Fruit fly (Drosophila melanogaster) whole organism, embryonic: Measurements from ENCODE around the gene alphaTub84D.

ENCODE experiments used
- Atf-2 ChIP-seq: fragments of 200-800 bp; sonication (Bioruptor generic); optimal IDR thresholded peaks from 2 replicates; lab custom pipeline; 2016; ENCODE audit warnings: missing biosample characterization, missing genetic modification characterization
- Bgb ChIP-seq: fragments of 200-800 bp; sonication (Bioruptor generic); IDR thresholded peaks from 2 replicates; pipeline ENCODE4 v1.3.6; 2022; ENCODE audit warnings: missing biosample characterization, missing genetic modification characterization; ENCODE audit not compliant: partially characterized antibody
- CG10462 ChIP-seq: fragments of 200-800 bp; sonication (Bioruptor generic); optimal IDR thresholded peaks from 2 replicates; lab custom pipeline; 2016; ENCODE audit warnings: missing biosample characterization, missing genetic modification characterization
- CG10979 ChIP-seq: fragments of 200-800 bp; sonication (Bioruptor generic); optimal IDR thresholded peaks from 2 replicates; lab custom pipeline; 2018; ENCODE audit warnings: missing biosample characterization, mild to moderate bottlenecking, missing genetic modification characterization, moderate library complexity
- CG11723 ChIP-seq: fragments of 200-800 bp; sonication (Bioruptor generic); optimal IDR thresholded peaks from 2 replicates; lab custom pipeline; 2017; ENCODE audit warnings: missing biosample characterization, mild to moderate bottlenecking, missing genetic modification characterization
- CG12155 ChIP-seq: fragments of 200-800 bp; sonication (Bioruptor generic); optimal IDR thresholded peaks from 3 replicates; lab custom pipeline; 2016; ENCODE audit warnings: missing biosample characterization, missing genetic modification characterization
- CG13287 ChIP-seq: fragments of 200-800 bp; sonication (Bioruptor generic); IDR thresholded peaks from 2 replicates; pipeline ENCODE4 v1.3.6; 2022; ENCODE audit warnings: missing biosample characterization, missing genetic modification characterization; ENCODE audit not compliant: partially characterized antibody
- CG15514 ChIP-seq: fragments of 200-800 bp; sonication (Bioruptor generic); optimal IDR thresholded peaks from 3 replicates; lab custom pipeline; 2017; ENCODE audit warnings: missing biosample characterization, missing genetic modification characterization, mild to moderate bottlenecking, moderate library complexity, missing genetic modification reagents
- CG16813 ChIP-seq: fragments of 200-800 bp; sonication (Bioruptor generic); IDR thresholded peaks from 3 replicates; pipeline ENCODE4 v1.3.6; 2022; ENCODE audit warnings: missing biosample characterization, missing genetic modification characterization; ENCODE audit not compliant: partially characterized antibody
- CG17612 ChIP-seq: fragments of 200-800 bp; sonication (Bioruptor generic); IDR thresholded peaks from 2 replicates; pipeline ENCODE4 v1.3.6; 2022; ENCODE audit warnings: missing biosample characterization, missing genetic modification characterization
- CG18764 ChIP-seq: fragments of 200-800 bp; sonication (Bioruptor generic); optimal IDR thresholded peaks from 3 replicates; lab custom pipeline; 2016; ENCODE audit warnings: missing biosample characterization, missing genetic modification characterization
- CG2116 ChIP-seq: fragments of 200-800 bp; sonication (Bioruptor generic); optimal IDR thresholded peaks from 3 replicates; lab custom pipeline; 2018; ENCODE audit warnings: missing biosample characterization, mild to moderate bottlenecking, missing genetic modification characterization
- CG3407 ChIP-seq: fragments of 200-800 bp; sonication (Bioruptor generic); optimal IDR thresholded peaks from 2 replicates; lab custom pipeline; 2018; ENCODE audit warnings: missing biosample characterization, mild to moderate bottlenecking, missing genetic modification characterization
- CG34224 ChIP-seq: fragments of 200-800 bp; sonication (Bioruptor generic); IDR thresholded peaks from 3 replicates; pipeline ENCODE4 v1.3.6; 2022; ENCODE audit warnings: missing biosample characterization, missing genetic modification characterization; ENCODE audit not compliant: partially characterized antibody
- CG6175 ChIP-seq: fragments of 200-800 bp; sonication (Bioruptor generic); IDR thresholded peaks from 3 replicates; pipeline ENCODE4 v1.3.6; 2022; ENCODE audit warnings: missing biosample characterization, missing genetic modification characterization
- CG6765 ChIP-seq: fragments of 200-800 bp; sonication (Bioruptor generic); optimal IDR thresholded peaks from 3 replicates; lab custom pipeline; 2017; ENCODE audit warnings: missing biosample characterization, mild to moderate bottlenecking, missing genetic modification characterization
- CG7745 ChIP-seq: fragments of 200-800 bp; sonication (Bioruptor generic); optimal IDR thresholded peaks from 2 replicates; lab custom pipeline; 2018; ENCODE audit warnings: missing biosample characterization, mild to moderate bottlenecking, missing genetic modification characterization, moderate library complexity
- CG8388 ChIP-seq: fragments of 200-800 bp; sonication (Bioruptor generic); optimal IDR thresholded peaks from 2 replicates; lab custom pipeline; 2019; ENCODE audit warnings: missing biosample characterization, mild to moderate bottlenecking, missing genetic modification characterization, moderate library complexity
- CG8924 ChIP-seq: fragments of 200-800 bp; optimal IDR thresholded peaks from 3 replicates; lab custom pipeline; 2019; ENCODE audit warnings: missing biosample characterization, mild to moderate bottlenecking, missing genetic modification characterization, moderate library complexity
- CG9797 ChIP-seq: fragments of 200-800 bp; sonication (Bioruptor generic); optimal IDR thresholded peaks from 3 replicates; lab custom pipeline; 2018; ENCODE audit warnings: missing biosample characterization, mild to moderate bottlenecking, missing genetic modification characterization
- CG9817 ChIP-seq: fragments of 200-800 bp; sonication (Bioruptor generic); optimal IDR thresholded peaks from 2 replicates; lab custom pipeline; 2018; ENCODE audit warnings: missing biosample characterization, mild to moderate bottlenecking, missing genetic modification characterization, moderate library complexity
- E2f1 ChIP-seq: fragments of 200-800 bp; sonication (Bioruptor generic); IDR thresholded peaks from 2 replicates; pipeline ENCODE4 v1.3.6; 2022; ENCODE audit warnings: missing biosample characterization, missing genetic modification characterization
- Fer1 ChIP-seq: fragments of 200-800 bp; sonication (Bioruptor generic); optimal IDR thresholded peaks from 2 replicates; lab custom pipeline; 2017; ENCODE audit warnings: missing biosample characterization, mild to moderate bottlenecking, missing genetic modification characterization
- Fer3 ChIP-seq: fragments of 200-800 bp; sonication (Bioruptor generic); optimal IDR thresholded peaks from 2 replicates; lab custom pipeline; 2018; ENCODE audit warnings: missing biosample characterization, mild to moderate bottlenecking, missing genetic modification characterization, moderate library complexity
- HLHmδ ChIP-seq: fragments of 200-800 bp; sonication (Bioruptor generic); optimal IDR thresholded peaks from 2 replicates; lab custom pipeline; 2018; ENCODE audit warnings: missing biosample characterization, mild to moderate bottlenecking, missing genetic modification characterization, moderate library complexity
- Hmr ChIP-seq: fragments of 200-800 bp; sonication (Bioruptor generic); optimal IDR thresholded peaks from 3 replicates; lab custom pipeline; 2017; ENCODE audit warnings: mild to moderate bottlenecking, missing biosample characterization, missing genetic modification reagents, missing genetic modification characterization
- Hr51 ChIP-seq, 2 experiments: fragments of 200-800 bp; sonication (Bioruptor generic); optimal IDR thresholded peaks; 2 replicates in 1 of 2; 3 replicates in 1 of 2; lab custom pipeline; 2016 to 2018; ENCODE audit warnings: missing biosample characterization in 2 of 2, missing genetic modification characterization in 2 of 2, mild to moderate bottlenecking in 1 of 2, moderate library complexity in 1 of 2
- Mad ChIP-seq: fragments of 200-800 bp; sonication (Bioruptor generic); optimal IDR thresholded peaks from 2 replicates; lab custom pipeline; 2016; ENCODE audit warnings: missing biosample characterization, missing genetic modification characterization
- Med ChIP-seq: fragments of 200-800 bp; sonication (Bioruptor generic); peaks from one replicate; lab custom pipeline; 2016; ENCODE audit warnings: missing biosample characterization, missing genetic modification characterization, mild to moderate bottlenecking, inconsistent platforms, moderate library complexity
- Pdp1 ChIP-seq, 2 experiments: fragments of 200-800 bp; sonication (Bioruptor generic); optimal IDR thresholded peaks; 3 replicates each; lab custom pipeline; 2016; ENCODE audit warnings: missing biosample characterization in 2 of 2, missing genetic modification characterization in 2 of 2, mild to moderate bottlenecking in 1 of 2, moderate library complexity in 1 of 2
- Spps ChIP-seq: fragments of 200-800 bp; sonication (Bioruptor generic); optimal IDR thresholded peaks from 2 replicates; lab custom pipeline; 2018; ENCODE audit warnings: missing biosample characterization, mild to moderate bottlenecking, missing genetic modification characterization
- Taf1 ChIP-seq: fragments of 200-800 bp; sonication (Bioruptor generic); IDR thresholded peaks from 2 replicates; pipeline ENCODE4 v1.3.6; 2022; ENCODE audit warnings: missing biosample characterization, missing genetic modification characterization
- abd-A ChIP-seq: fragments of 200-800 bp; sonication (Bioruptor generic); optimal IDR thresholded peaks from 3 replicates; lab custom pipeline; 2019; ENCODE audit warnings: missing biosample characterization, mild to moderate bottlenecking, missing genetic modification characterization, moderate library complexity
- ap ChIP-seq: fragments of 200-800 bp; sonication (Bioruptor generic); IDR thresholded peaks from 2 replicates; pipeline ENCODE4 v1.3.6; 2022; ENCODE audit warnings: missing biosample characterization, missing genetic modification characterization
- cg ChIP-seq: fragments of 200-800 bp; sonication (Bioruptor generic); optimal IDR thresholded peaks from 3 replicates; lab custom pipeline; 2019; ENCODE audit warnings: missing biosample characterization, mild to moderate bottlenecking, missing genetic modification characterization, moderate library complexity
- corto ChIP-seq: fragments of 200-800 bp; sonication (Bioruptor generic); optimal IDR thresholded peaks from 2 replicates; lab custom pipeline; 2016; ENCODE audit warnings: missing biosample characterization, mild to moderate bottlenecking, missing genetic modification characterization, moderate library complexity
- disco-r ChIP-seq: fragments of 200-800 bp; sonication (Bioruptor generic); optimal IDR thresholded peaks from 2 replicates; lab custom pipeline; 2016; ENCODE audit warnings: missing biosample characterization, missing genetic modification characterization
- eve ChIP-seq, 2 experiments: fragments of >200 bp; optimal IDR thresholded peaks; 2 replicates each; lab custom pipeline; 2017; ENCODE audit warnings: missing biosample characterization in 2 of 2, missing genetic modification characterization in 2 of 2
- ewg ChIP-seq: fragments of 200-800 bp; sonication (Bioruptor generic); optimal IDR thresholded peaks from 3 replicates; lab custom pipeline; 2017; ENCODE audit warnings: mild to moderate bottlenecking, missing biosample characterization, missing genetic modification reagents, missing genetic modification characterization
- jigr1 ChIP-seq: fragments of 200-800 bp; sonication (Bioruptor generic); IDR thresholded peaks from 3 replicates; pipeline ENCODE4 v1.3.6; 2022; ENCODE audit warnings: missing biosample characterization, missing genetic modification characterization
- ken ChIP-seq: fragments of 200-800 bp; sonication (Bioruptor generic); IDR thresholded peaks from 3 replicates; pipeline ENCODE4 v1.3.6; 2022; ENCODE audit warnings: missing biosample characterization, missing genetic modification characterization
- lov ChIP-seq, 2 experiments: fragments of 200-800 bp in 1 of 2; fragments of >200 bp in 1 of 2; sonication (Bioruptor generic) in 1 of 2; IDR thresholded peaks in 1 of 2; optimal IDR thresholded peaks in 1 of 2; 2 replicates in 1 of 2; 3 replicates in 1 of 2; pipeline versions ENCODE4 v1.3.6 to Lab custom; 2017 to 2022; ENCODE audit warnings: missing biosample characterization in 1 of 2, missing genetic modification characterization in 1 of 2
- prd ChIP-seq, 3 experiments: fragments of >200 bp in 2 of 3; fragments of 200-800 bp in 1 of 3; sonication (Bioruptor generic) in 1 of 3; optimal IDR thresholded peaks in 2 of 3; IDR thresholded peaks in 1 of 3; 2 replicates in 2 of 3; 3 replicates in 1 of 3; pipeline versions ENCODE4 v1.3.6 to Lab custom; 2017 to 2022; ENCODE audit warnings: missing biosample characterization in 1 of 3, missing genetic modification characterization in 1 of 3
- pum ChIP-seq: fragments of 200-800 bp; sonication (Bioruptor generic); optimal IDR thresholded peaks from 2 replicates; lab custom pipeline; 2016; ENCODE audit warnings: missing biosample characterization, missing genetic modification characterization
- row ChIP-seq: fragments of 200-800 bp; sonication (Bioruptor generic); IDR thresholded peaks from 3 replicates; pipeline ENCODE4 v1.3.6; 2022; ENCODE audit warnings: missing biosample characterization, missing genetic modification characterization
- run ChIP-seq: fragments of 200-800 bp; sonication (Bioruptor generic); optimal IDR thresholded peaks from 3 replicates; lab custom pipeline; 2018; ENCODE audit warnings: missing biosample characterization, mild to moderate bottlenecking, missing genetic modification characterization
- sc ChIP-seq, 3 experiments: fragments of >200 bp in 2 of 3; fragments of 200-800 bp in 1 of 3; sonication (Bioruptor generic) in 1 of 3; optimal IDR thresholded peaks; 2 replicates in 2 of 3; 3 replicates in 1 of 3; lab custom pipeline; 2017; ENCODE audit warnings: mild to moderate bottlenecking in 1 of 3, missing biosample characterization in 1 of 3, missing genetic modification characterization in 1 of 3, missing genetic modification reagents in 1 of 3
- slbo ChIP-seq: fragments of 200-800 bp; sonication (Bioruptor generic); IDR thresholded peaks from 2 replicates; pipeline ENCODE4 v1.3.6; 2022; ENCODE audit warnings: missing biosample characterization, missing genetic modification characterization

Gene alphaTub84D

DNA sequence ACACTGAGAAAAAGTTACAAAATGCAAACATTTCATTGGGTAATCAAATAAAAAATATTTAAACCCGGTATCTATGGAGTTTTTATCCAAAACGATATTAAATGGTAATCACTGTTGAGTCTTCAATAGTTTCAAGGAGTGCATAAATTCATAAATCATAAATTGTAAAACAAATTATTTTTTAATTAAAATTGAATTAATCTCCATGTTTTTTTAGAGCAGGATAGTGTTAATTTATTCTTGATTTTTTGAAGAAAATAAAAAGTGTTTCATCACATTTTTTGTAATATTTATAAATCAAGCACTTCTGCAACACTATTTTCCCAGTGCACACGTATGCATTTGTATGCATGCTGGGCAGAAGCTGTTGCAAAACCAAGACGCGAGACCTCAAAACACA, 39.7 kb upstream of the alphaTub84D start (continued):
- no peak for TF ChIP-seq CG34224 (GFP tag; lab: Robert Waterston, UW)
- TF ChIP-seq eve (GFP tag; optimal IDR thresholded peaks at IDR 0.05; lab: Kevin White, UChicago): peak in 1 of 2 experiments; percentile 50
- TF ChIP-seq Fer1 (GFP tag; lab: Kevin White, UChicago): no peak
- TF ChIP-seq CG12155: peak; percentile 26
- no peak for TF ChIP-seq cg (GFP tag; lab: Kevin White, UChicago)
- TF ChIP-seq CG6765 (GFP tag; lab: Kevin White, UChicago): no peak
- TF ChIP-seq CG8924: peak; percentile 20
- TF ChIP-seq pum (GFP tag; lab: Kevin White, UChicago): no peak
- TF ChIP-seq CG10979: no peak
- peak; percentile 66 for TF ChIP-seq CG8388 (GFP tag; lab: Kevin White, UChicago)
- TF ChIP-seq CG9817 (tag; lab: Kevin White, UChicago): peak; percentile 24
- no peak for TF ChIP-seq prd (optimal IDR thresholded peaks at IDR 0.05; lab: Kevin White, UChicago)
- peak; percentile 57; the same call in 1 of the 3 replicates for TF ChIP-seq prd (GFP tag; IDR thresholded peaks at IDR 0.05; lab: Robert Waterston, UW)
- no peak for TF ChIP-seq CG16813 (GFP tag; lab: Robert Waterston, UW)
- TF ChIP-seq Spps (tag; lab: Kevin White, UChicago): no peak
- TF ChIP-seq CG3407: peak; percentile 21
- no peak for TF ChIP-seq E2f1 (GFP tag; lab: Robert Waterston, UW)
- no peak for TF ChIP-seq CG10462 (GFP tag; lab: Kevin White, UChicago)
- TF ChIP-seq lov (optimal IDR thresholded peaks at IDR 0.05; lab: Kevin White, UChicago): no peak
- TF ChIP-seq lov (GFP tag; IDR thresholded peaks at IDR 0.05; lab: Robert Waterston, UW): no peak
- no peak for TF ChIP-seq abd-A (tag; lab: Kevin White, UChicago)
- TF ChIP-seq CG6175 (GFP tag; lab: Robert Waterston, UW): no peak
- no peak for TF ChIP-seq sc (optimal IDR thresholded peaks at IDR 0.05; lab: Kevin White, UChicago)
- TF ChIP-seq sc (GFP tag; optimal IDR thresholded peaks at IDR 0.05; lab: Kevin White, UChicago): peak; percentile 13
- no peak for TF ChIP-seq disco-r (GFP tag; lab: Kevin White, UChicago)
- TF ChIP-seq Taf1 (GFP tag; lab: Robert Waterston, UW): no peak
- no peak for TF ChIP-seq Mad (GFP tag; lab: Kevin White, UChicago)
- peak; percentile 24 for TF ChIP-seq Med (GFP tag; lab: Kevin White, UChicago)
- peak; percentile 44 for TF ChIP-seq row (GFP tag; lab: Robert Waterston, UW)
- TF ChIP-seq CG11723: peak; percentile 29
- peak in 1 of 2 experiments; percentile 92 for TF ChIP-seq Hr51 (GFP tag; optimal IDR thresholded peaks at IDR 0.05; lab: Kevin White, UChicago)
- TF ChIP-seq, all 482 proteins: peak for 131

dm6 chr3R:7491453-7491853, 39.1 kb upstream of the alphaTub84D start:
- TF ChIP-seq HLHmδ (GFP tag; lab: Kevin White, UChicago) (no peak), run (tag; lab: Kevin White, UChicago) (no peak), Bgb (GFP tag; lab: Robert Waterston, UW) (peak; percentile 63; the same call in 1 of the 2 replicates), Hmr (GFP tag; lab: Kevin White, UChicago) (no peak), slbo (no peak), jigr1 (GFP tag; lab: Robert Waterston, UW) (no peak), ken (GFP tag; lab: Robert Waterston, UW) (no peak), abd-A (tag; lab: Kevin White, UChicago) (no peak), corto (GFP tag; lab: Kevin White, UChicago) (no peak), CG15514 (GFP tag; lab: Kevin White, UChicago) (peak; percentile 9), CG18764 (GFP tag; lab: Kevin White, UChicago) (no peak), CG9797 (no peak), Pdp1 (GFP tag; optimal IDR thresholded peaks at IDR 0.05; lab: Kevin White, UChicago) (peak in 1 of 2 experiments; percentile 31), CG7745 (tag; lab: Kevin White, UChicago) (no peak), ap (GFP tag; lab: Robert Waterston, UW) (no peak), CG13287 (GFP tag; lab: Robert Waterston, UW) (peak; percentile 49; the same call in 1 of the 2 replicates), Fer3 (tag; lab: Kevin White, UChicago) (no peak), CG17612 (GFP tag; lab: Robert Waterston, UW) (no peak), CG2116 (GFP tag; lab: Kevin White, UChicago) (no peak), Atf-2 (GFP tag; lab: Kevin White, UChicago) (no peak), ewg (no peak)
